Worm (Caenorhabditis elegans) whole organism, young adult: ENCODE measurements around the gene F35E12.2.
A peak's percentile ranks its signal among the peaks of the same experiment; 100 is the strongest.

ENCODE experiments used
- B0019.2 ChIP-seq: fragments of 200-800 bp; sonication (Bioruptor generic); conservative IDR thresholded peaks from 2 replicates; pipeline ENCODE4 v1.3.6; 2022; ENCODE audit warnings: missing genetic modification reagents, missing genetic modification characterization, missing compliant biosample characterization
- B0336.3 ChIP-seq: fragments of 200-800 bp; sonication (Bioruptor generic); IDR thresholded peaks from 2 replicates; pipeline ENCODE4 v1.3.6; 2022; ENCODE audit warnings: missing genetic modification characterization, missing compliant biosample characterization
- F10E7.11 ChIP-seq: sonication (generic microtip); optimal IDR thresholded peaks from 2 replicates; lab custom pipeline; 2017; ENCODE audit warnings: mild to moderate bottlenecking, missing genetic modification characterization, moderate library complexity, missing compliant biosample characterization
- F37B4.10 ChIP-seq: fragments of 200-800 bp; sonication (Bioruptor generic); IDR thresholded peaks from 2 replicates; pipeline ENCODE4 v1.3.6; 2022; ENCODE audit warnings: missing genetic modification characterization, missing compliant biosample characterization
- K12H6.12 ChIP-seq: fragments of 200-800 bp; sonication (Bioruptor generic); optimal IDR thresholded peaks from 2 replicates; lab custom pipeline; 2018; ENCODE audit warnings: mild to moderate bottlenecking, missing genetic modification characterization, missing compliant biosample characterization
- T07F8.4 ChIP-seq: sonication (generic microtip); optimal IDR thresholded peaks from 2 replicates; lab custom pipeline; 2016; ENCODE audit warnings: mild to moderate bottlenecking, missing genetic modification characterization, moderate library complexity, missing compliant biosample characterization
- athp-1 ChIP-seq: sonication (generic microtip); optimal IDR thresholded peaks from 2 replicates; lab custom pipeline; 2017; ENCODE audit warnings: mild to moderate bottlenecking, missing genetic modification characterization, missing compliant biosample characterization
- attf-3 ChIP-seq: fragments of 200-800 bp; sonication (Bioruptor generic); conservative IDR thresholded peaks from 2 replicates; pipeline ENCODE4 v1.3.6; 2022; ENCODE audit warnings: missing genetic modification reagents, missing genetic modification characterization, missing compliant biosample characterization
- attf-5 ChIP-seq: fragments of 200-800 bp; sonication (Bioruptor generic); optimal IDR thresholded peaks from 2 replicates; lab custom pipeline; 2018; ENCODE audit warnings: mild to moderate bottlenecking, missing genetic modification characterization, missing compliant biosample characterization
- attf-6 ChIP-seq: fragments of 200-800 bp; sonication (Bioruptor generic); IDR thresholded peaks from 2 replicates; pipeline ENCODE4 v1.3.6; 2022; ENCODE audit warnings: missing genetic modification reagents, missing genetic modification characterization, missing compliant biosample characterization
- bed-1 ChIP-seq: fragments of 200-800 bp; sonication (Bioruptor generic); IDR thresholded peaks from 2 replicates; pipeline ENCODE4 v1.3.6; 2022; ENCODE audit warnings: missing genetic modification reagents, missing genetic modification characterization, missing compliant biosample characterization
- ccch-3 ChIP-seq: fragments of 200-800 bp; sonication (Bioruptor generic); optimal IDR thresholded peaks from 2 replicates; lab custom pipeline; 2018; ENCODE audit warnings: mild to moderate bottlenecking, missing genetic modification characterization, missing compliant biosample characterization
- ceh-58 ChIP-seq: fragments of 200-800 bp; sonication (Bioruptor generic); IDR thresholded peaks from 2 replicates; pipeline ENCODE4 v1.3.6; 2022; ENCODE audit warnings: missing genetic modification characterization, missing compliant biosample characterization
- efl-1 ChIP-seq: fragments of 150-350 bp; optimal IDR thresholded peaks from 2 replicates; lab custom pipeline; 2014; ENCODE audit warnings: missing biosample characterization, missing genetic modification reagents, missing genetic modification characterization
- egl-44 ChIP-seq: fragments of 200-800 bp; sonication (Bioruptor generic); IDR thresholded peaks from 2 replicates; pipeline ENCODE4 v1.3.6; 2022; ENCODE audit warnings: missing genetic modification reagents, missing genetic modification characterization, missing compliant biosample characterization
- egrh-3 ChIP-seq: fragments of 200-800 bp; sonication (Bioruptor generic); IDR thresholded peaks from 2 replicates; pipeline ENCODE4 v1.3.6; 2022; ENCODE audit warnings: missing genetic modification reagents, missing genetic modification characterization, missing compliant biosample characterization
- ekl-4 ChIP-seq: fragments of 200-800 bp; sonication (Bioruptor generic); IDR thresholded peaks from 2 replicates; pipeline ENCODE4 v1.3.6; 2022; ENCODE audit warnings: missing genetic modification reagents, missing genetic modification characterization, missing compliant biosample characterization
- ets-4 ChIP-seq: fragments of 200-800 bp; sonication (Bioruptor generic); optimal IDR thresholded peaks from 2 replicates; lab custom pipeline; 2018; ENCODE audit warnings: mild to moderate bottlenecking, missing genetic modification characterization, missing compliant biosample characterization
- fkh-3 ChIP-seq: sonication (generic microtip); optimal IDR thresholded peaks from 2 replicates; lab custom pipeline; 2016; ENCODE audit warnings: mild to moderate bottlenecking, missing genetic modification characterization, missing compliant biosample characterization
- gei-17 ChIP-seq: fragments of 200-800 bp; sonication (Bioruptor generic); optimal IDR thresholded peaks from 2 replicates; lab custom pipeline; 2018; ENCODE audit warnings: mild to moderate bottlenecking, missing genetic modification characterization, missing compliant biosample characterization
- him-1 ChIP-seq: sonication (generic microtip); optimal IDR thresholded peaks from 2 replicates; lab custom pipeline; 2016; ENCODE audit warnings: missing genotype, missing genetic modification reagents, missing genetic modification characterization, missing compliant biosample characterization
- hlh-12 ChIP-seq: sonication (generic microtip); optimal IDR thresholded peaks from 2 replicates; lab custom pipeline; 2016; ENCODE audit warnings: missing genetic modification characterization, missing compliant biosample characterization
- hmg-20 ChIP-seq: fragments of 200-800 bp; sonication (Bioruptor generic); IDR thresholded peaks from 2 replicates; pipeline ENCODE4 v1.3.6; 2022; ENCODE audit warnings: missing genetic modification reagents, missing genetic modification characterization, missing compliant biosample characterization
- hrde-1 ChIP-seq: sonication (generic microtip); optimal IDR thresholded peaks from 2 replicates; lab custom pipeline; 2016; ENCODE audit warnings: missing genetic modification characterization, mild to moderate bottlenecking, missing compliant biosample characterization, moderate library complexity, missing genotype, missing genetic modification reagents, borderline replicate concordance
- lin-40 ChIP-seq: sonication (generic microtip); optimal IDR thresholded peaks from 2 replicates; lab custom pipeline; 2016; ENCODE audit warnings: missing genetic modification characterization, mild to moderate bottlenecking, missing compliant biosample characterization, missing genotype, missing genetic modification reagents
- lsl-1 ChIP-seq: fragments of 200-800 bp; sonication (Bioruptor generic); optimal IDR thresholded peaks from 2 replicates; lab custom pipeline; 2018; ENCODE audit warnings: mild to moderate bottlenecking, missing genetic modification characterization, moderate library complexity, missing compliant biosample characterization
- lsy-27 ChIP-seq: sonication (generic microtip); optimal IDR thresholded peaks from 2 replicates; lab custom pipeline; 2017; ENCODE audit warnings: missing genetic modification characterization, mild to moderate bottlenecking, missing compliant biosample characterization, antibody characterized with exemption, missing genotype, borderline replicate concordance; ENCODE audit not compliant: insufficient read depth
- madf-10 ChIP-seq: sonication (generic microtip); optimal IDR thresholded peaks from 2 replicates; lab custom pipeline; 2016; ENCODE audit warnings: mild to moderate bottlenecking, missing genetic modification characterization, missing compliant biosample characterization
- madf-8 ChIP-seq: fragments of 200-800 bp; sonication (Bioruptor generic); conservative IDR thresholded peaks from 2 replicates; pipeline ENCODE4 v1.3.6; 2022; ENCODE audit warnings: missing genetic modification reagents, missing genetic modification characterization, missing compliant biosample characterization
- mel-28 ChIP-seq: sonication (generic microtip); optimal IDR thresholded peaks from 2 replicates; lab custom pipeline; 2016; ENCODE audit warnings: borderline replicate concordance, mild to moderate bottlenecking, missing genetic modification characterization, missing compliant biosample characterization
- mes-4 ChIP-seq: sonication (generic microtip); optimal IDR thresholded peaks from 2 replicates; lab custom pipeline; 2016; ENCODE audit warnings: missing genotype, missing genetic modification characterization, missing compliant biosample characterization
- nfya-2 ChIP-seq: fragments of 200-800 bp; sonication (Bioruptor generic); IDR thresholded peaks from 2 replicates; pipeline ENCODE4 v1.3.6; 2022; ENCODE audit warnings: missing genetic modification reagents, missing genetic modification characterization, missing compliant biosample characterization
- nfyb-1 ChIP-seq: fragments of 200-800 bp; sonication (Bioruptor generic); IDR thresholded peaks from 2 replicates; pipeline ENCODE4 v1.3.6; 2022; ENCODE audit warnings: missing genetic modification reagents, missing genetic modification characterization, missing compliant biosample characterization
- nhr-120 ChIP-seq: fragments of 200-800 bp; sonication (Bioruptor generic); IDR thresholded peaks from 2 replicates; pipeline ENCODE4 v1.3.6; 2022; ENCODE audit warnings: missing genetic modification characterization, missing compliant biosample characterization
- nhr-27 ChIP-seq: fragments of 200-800 bp; sonication (Bioruptor generic); optimal IDR thresholded peaks from 2 replicates; lab custom pipeline; 2018; ENCODE audit warnings: mild to moderate bottlenecking, missing genetic modification characterization, moderate library complexity, missing compliant biosample characterization
- nhr-80 ChIP-seq: sonication (generic microtip); optimal IDR thresholded peaks from 2 replicates; lab custom pipeline; 2016; ENCODE audit warnings: missing genetic modification characterization, missing compliant biosample characterization
- pbrm-1 ChIP-seq: fragments of 200-800 bp; sonication (Bioruptor generic); IDR thresholded peaks from 2 replicates; pipeline ENCODE4 v1.3.6; 2022; ENCODE audit warnings: missing genetic modification reagents, missing genetic modification characterization, missing compliant biosample characterization
- pha-4 ChIP-seq: fragments of 150-350 bp; sonication (generic microtip); optimal IDR thresholded peaks from 2 replicates; lab custom pipeline; 2014; ENCODE audit warnings: missing biosample characterization, missing genetic modification reagents, missing genetic modification characterization
- rcor-1 ChIP-seq: fragments of 200-800 bp; sonication (Bioruptor generic); IDR thresholded peaks from 2 replicates; pipeline ENCODE4 v1.3.6; 2022; ENCODE audit warnings: missing genetic modification reagents, missing genetic modification characterization, missing compliant biosample characterization
- repo-1 ChIP-seq: sonication (generic microtip); optimal IDR thresholded peaks from 2 replicates; lab custom pipeline; 2017; ENCODE audit warnings: mild to moderate bottlenecking, missing genetic modification characterization, missing compliant biosample characterization
- sdz-38 ChIP-seq: sonication (generic microtip); optimal IDR thresholded peaks from 2 replicates; lab custom pipeline; 2016; ENCODE audit warnings: missing genotype, missing genetic modification characterization, missing compliant biosample characterization
- sea-2 ChIP-seq: fragments of 200-800 bp; sonication (Bioruptor generic); IDR thresholded peaks from 2 replicates; pipeline ENCODE4 v1.3.6; 2022; ENCODE audit warnings: missing genetic modification characterization, missing compliant biosample characterization
- snpc-1.3 ChIP-seq: sonication (generic microtip); optimal IDR thresholded peaks from 2 replicates; lab custom pipeline; 2017; ENCODE audit warnings: missing genetic modification characterization, mild to moderate bottlenecking, missing compliant biosample characterization, antibody characterized with exemption, moderate library complexity, missing genotype, missing genetic modification reagents; ENCODE audit not compliant: insufficient read depth
- snpc-3.4 ChIP-seq: sonication (generic microtip); optimal IDR thresholded peaks from 2 replicates; lab custom pipeline; 2017; ENCODE audit warnings: missing genetic modification characterization, mild to moderate bottlenecking, missing compliant biosample characterization, antibody characterized with exemption, moderate library complexity, missing genotype, missing genetic modification reagents
- sptf-2 ChIP-seq: fragments of 200-800 bp; sonication (Bioruptor generic); optimal IDR thresholded peaks from 2 replicates; lab custom pipeline; 2018; ENCODE audit warnings: mild to moderate bottlenecking, missing genetic modification characterization, missing compliant biosample characterization
- unc-62 ChIP-seq: fragments of 150-350 bp; optimal IDR thresholded peaks from 2 replicates; lab custom pipeline; 2014; ENCODE audit warnings: missing biosample characterization, missing genetic modification reagents, missing genetic modification characterization
- zim-3 ChIP-seq: sonication (generic microtip); optimal IDR thresholded peaks from 2 replicates; lab custom pipeline; 2017; ENCODE audit warnings: mild to moderate bottlenecking, missing genetic modification characterization, moderate library complexity, missing compliant biosample characterization
- ztf-3 ChIP-seq: fragments of 200-800 bp; sonication (Bioruptor generic); optimal IDR thresholded peaks from 2 replicates; lab custom pipeline; 2018; ENCODE audit warnings: mild to moderate bottlenecking, missing genetic modification characterization, missing compliant biosample characterization
- ztf-6 ChIP-seq: fragments of 200-800 bp; sonication (Bioruptor generic); IDR thresholded peaks from 2 replicates; pipeline ENCODE4 v1.3.6; 2022; ENCODE audit warnings: missing genetic modification reagents, missing genetic modification characterization, missing compliant biosample characterization

The F35E12.2 gene

DNA sequence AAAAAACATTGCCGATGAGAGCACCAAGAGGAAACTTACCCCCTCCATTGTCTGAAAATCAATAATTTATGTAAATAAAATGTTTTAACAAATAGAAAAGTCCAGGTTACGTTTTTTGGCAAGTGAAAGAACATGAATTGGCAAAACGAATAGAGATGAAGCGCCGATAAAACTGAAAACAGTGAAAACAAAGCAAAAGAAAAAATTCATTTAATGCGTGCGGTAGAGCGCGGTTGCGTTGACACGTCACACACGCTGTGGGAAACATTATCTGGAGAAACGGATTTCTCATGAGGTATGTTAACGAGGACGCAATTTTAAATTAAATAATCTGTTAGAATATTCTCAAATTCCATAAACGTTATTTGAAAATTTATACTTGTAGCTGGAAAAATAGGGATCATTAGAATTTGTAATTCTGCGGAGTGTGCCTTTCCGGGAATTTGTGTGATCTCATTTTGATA is 9.4 kb downstream of the F35E12.2 start, which contains the start of gene zipt-9:
Gene zipt-9 (minus strand): TSS at position 51 of the 464 bp plus-strand sequence.
- no peak for TF ChIP-seq unc-62 (GFP tag; lab: Kevin White, UChicago)
- peak; percentile 60; the same call in 1 of the 2 replicates for TF ChIP-seq pbrm-1 (GFP tag; lab: Robert Waterston, UW)
- no peak for TF ChIP-seq ceh-58
- no peak for TF ChIP-seq hmg-20
- no peak for TF ChIP-seq gei-17 (GFP tag; lab: Kevin White, UChicago)
- TF ChIP-seq bed-1 (GFP tag; lab: Robert Waterston, UW): no peak
- TF ChIP-seq madf-8 (GFP tag; lab: Robert Waterston, UW): peak; percentile 22; the same call in 1 of the 2 replicates
- no peak for TF ChIP-seq nhr-27 (tag; lab: Kevin White, UChicago)
- no peak for TF ChIP-seq T07F8.4
- TF ChIP-seq madf-10 (tag; lab: Kevin White, UChicago): peak; percentile 60
- TF ChIP-seq fkh-3 (tag; lab: Kevin White, UChicago): no peak
- TF ChIP-seq F37B4.10 (GFP tag; lab: Robert Waterston, UW): no peak
- no peak for TF ChIP-seq nfyb-1 (GFP tag; lab: Robert Waterston, UW)
- TF ChIP-seq attf-6: no peak
- no peak for TF ChIP-seq snpc-1.3 (tag; lab: Kevin White, UChicago)
- TF ChIP-seq athp-1 (tag; lab: Kevin White, UChicago): no peak
- TF ChIP-seq ztf-6 (GFP tag; lab: Robert Waterston, UW): no peak
- no peak for TF ChIP-seq sdz-38 (tag; lab: Kevin White, UChicago)
- TF ChIP-seq nhr-120: no peak
- no peak for TF ChIP-seq sptf-2 (GFP tag; lab: Kevin White, UChicago)
- TF ChIP-seq lsl-1 (GFP tag; lab: Kevin White, UChicago): peak; percentile 57
- peak; percentile 64 for TF ChIP-seq ccch-3 (GFP tag; lab: Kevin White, UChicago)
- TF ChIP-seq attf-5 (GFP tag; lab: Kevin White, UChicago): peak; percentile 80
- TF ChIP-seq mes-4: no peak
- TF ChIP-seq repo-1 (tag; lab: Kevin White, UChicago): no peak
- no peak for TF ChIP-seq B0019.2 (GFP tag; lab: Robert Waterston, UW)
- TF ChIP-seq egl-44 (GFP tag; lab: Robert Waterston, UW): no peak
- no peak for TF ChIP-seq ekl-4 (GFP tag; lab: Robert Waterston, UW)
- TF ChIP-seq efl-1 (GFP tag; lab: Kevin White, UChicago): peak; percentile 27
- no peak for TF ChIP-seq lsy-27 (tag; lab: Kevin White, UChicago)
- no peak for TF ChIP-seq ets-4
- no peak for TF ChIP-seq snpc-3.4 (tag; lab: Kevin White, UChicago)
- TF ChIP-seq K12H6.12 (tag; lab: Kevin White, UChicago): peak; percentile 64
- peak; percentile 49 for TF ChIP-seq nhr-80 (tag; lab: Kevin White, UChicago)
- no peak for TF ChIP-seq lin-40
- no peak for TF ChIP-seq hlh-12 (tag; lab: Kevin White, UChicago)
- TF ChIP-seq rcor-1 (GFP tag; lab: Robert Waterston, UW): 0 out of 2 replicates have a peak, but pooled peaks have one; percentile 16
- peak; percentile 64; the same call in 1 of the 2 replicates for TF ChIP-seq attf-3 (GFP tag; lab: Robert Waterston, UW)
- TF ChIP-seq ztf-3 (GFP tag; lab: Kevin White, UChicago): no peak
- no peak for TF ChIP-seq mel-28
- TF ChIP-seq hrde-1 (tag; lab: Kevin White, UChicago): no peak
- TF ChIP-seq nfya-2 (GFP tag; lab: Robert Waterston, UW): no peak
- no peak for TF ChIP-seq B0336.3 (GFP tag; lab: Robert Waterston, UW)
- no peak for TF ChIP-seq sea-2 (GFP tag; lab: Robert Waterston, UW)
- TF ChIP-seq pha-4 (tag; lab: Kevin White, UChicago): no peak
- no peak for TF ChIP-seq F10E7.11
- TF ChIP-seq him-1 (tag; lab: Kevin White, UChicago): peak; percentile 24
- no peak for TF ChIP-seq egrh-3 (GFP tag; lab: Robert Waterston, UW)
- no peak for TF ChIP-seq zim-3 (tag; lab: Kevin White, UChicago)
